Fruit fly (Drosophila melanogaster) whole organism, embryonic: ENCODE data around the gene Naa80.

Experiments
- Adf1 ChIP-seq: fragments of 200-800 bp; sonication (Bioruptor generic); IDR thresholded peaks from 2 replicates; pipeline ENCODE4 v1.3.6; 2022; ENCODE audit warnings: missing biosample characterization, missing genetic modification characterization
- Asciz ChIP-seq: fragments of 200-800 bp; sonication (Bioruptor generic); optimal IDR thresholded peaks from 2 replicates; lab custom pipeline; 2017; ENCODE audit warnings: missing biosample characterization, mild to moderate bottlenecking, missing genetic modification characterization, missing genetic modification reagents
- BEAF-32 ChIP-seq: fragments of 200-800 bp; sonication (Bioruptor generic); optimal IDR thresholded peaks from 3 replicates; lab custom pipeline; 2017; ENCODE audit warnings: missing biosample characterization, missing genetic modification characterization, mild to moderate bottlenecking, moderate library complexity, missing genetic modification reagents
- Bgb ChIP-seq: fragments of 200-800 bp; sonication (Bioruptor generic); IDR thresholded peaks from 2 replicates; pipeline ENCODE4 v1.3.6; 2022; ENCODE audit warnings: missing biosample characterization, missing genetic modification characterization; ENCODE audit not compliant: partially characterized antibody
- BtbVII ChIP-seq: fragments of 200-800 bp; sonication (Bioruptor generic); optimal IDR thresholded peaks from 3 replicates; lab custom pipeline; 2017; ENCODE audit warnings: missing biosample characterization, mild to moderate bottlenecking, missing genetic modification characterization
- CG10147 ChIP-seq: fragments of 200-800 bp; sonication (Bioruptor generic); optimal IDR thresholded peaks from 2 replicates; lab custom pipeline; 2019; ENCODE audit warnings: missing biosample characterization, mild to moderate bottlenecking, missing genetic modification characterization, moderate library complexity
- CG10209 ChIP-seq: fragments of 200-800 bp; sonication (Bioruptor generic); optimal IDR thresholded peaks from 3 replicates; lab custom pipeline; 2017; ENCODE audit warnings: missing biosample characterization, mild to moderate bottlenecking, missing genetic modification characterization, missing genetic modification reagents
- CG10321 ChIP-seq: fragments of 200-800 bp; sonication (Bioruptor generic); IDR thresholded peaks from 2 replicates; pipeline ENCODE4 v1.3.6; 2022; ENCODE audit warnings: missing biosample characterization, missing genetic modification characterization
- CG10431 ChIP-seq: fragments of 200-800 bp; sonication (Bioruptor generic); optimal IDR thresholded peaks from 3 replicates; lab custom pipeline; 2018; ENCODE audit warnings: missing biosample characterization, mild to moderate bottlenecking, missing genetic modification characterization
- CG11093 ChIP-seq: fragments of 200-800 bp; sonication (Bioruptor generic); IDR thresholded peaks from 3 replicates; pipeline ENCODE4 v1.3.6; 2022; ENCODE audit warnings: missing biosample characterization, missing genetic modification characterization
- CG14441 ChIP-seq: fragments of 200-800 bp; sonication (Bioruptor generic); IDR thresholded peaks from 2 replicates; pipeline ENCODE4 v1.3.6; 2022; ENCODE audit warnings: missing biosample characterization, missing genetic modification characterization
- CG14710 ChIP-seq: fragments of 200-800 bp; sonication (Bioruptor generic); optimal IDR thresholded peaks from 3 replicates; lab custom pipeline; 2019; ENCODE audit warnings: missing biosample characterization, mild to moderate bottlenecking, missing genetic modification characterization, moderate library complexity
- CG15073 ChIP-seq: fragments of 200-800 bp; sonication (Bioruptor generic); optimal IDR thresholded peaks from 2 replicates; lab custom pipeline; 2016; ENCODE audit warnings: missing biosample characterization, missing genetic modification characterization
- CG17186 ChIP-seq: fragments of 200-800 bp; sonication (Bioruptor generic); optimal IDR thresholded peaks from 3 replicates; lab custom pipeline; 2017; ENCODE audit warnings: missing biosample characterization, missing genetic modification reagents, missing genetic modification characterization
- CG17328 ChIP-seq: fragments of 200-800 bp; sonication (Bioruptor generic); IDR thresholded peaks from 2 replicates; pipeline ENCODE4 v1.3.6; 2022; ENCODE audit warnings: missing biosample characterization, missing genetic modification characterization
- CG2712 ChIP-seq: fragments of 200-800 bp; optimal IDR thresholded peaks from 3 replicates; lab custom pipeline; 2019; ENCODE audit warnings: missing biosample characterization, mild to moderate bottlenecking, missing genetic modification characterization, moderate library complexity
- CG4404 ChIP-seq: fragments of 200-800 bp; sonication (Bioruptor generic); IDR thresholded peaks from 2 replicates; pipeline ENCODE4 v1.3.6; 2022; ENCODE audit warnings: missing biosample characterization, missing genetic modification characterization
- CG4820 ChIP-seq: fragments of 200-800 bp; sonication (Bioruptor generic); optimal IDR thresholded peaks from 3 replicates; lab custom pipeline; 2016; ENCODE audit warnings: missing biosample characterization, missing genetic modification characterization
- CG5245 ChIP-seq: fragments of 200-800 bp; sonication (Bioruptor generic); optimal IDR thresholded peaks from 3 replicates; lab custom pipeline; 2016; ENCODE audit warnings: missing biosample characterization, missing genetic modification characterization
- CG6272 ChIP-seq: fragments of 200-800 bp; sonication (Bioruptor generic); IDR thresholded peaks from 2 replicates; pipeline ENCODE4 v1.3.6; 2022; ENCODE audit warnings: missing biosample characterization, missing genetic modification characterization
- CG7357 ChIP-seq: fragments of 200-800 bp; sonication (Bioruptor generic); IDR thresholded peaks from 3 replicates; pipeline ENCODE4 v1.3.6; 2022; ENCODE audit warnings: missing biosample characterization, missing genetic modification characterization
- CG7839 ChIP-seq: fragments of 200-800 bp; sonication (Bioruptor generic); optimal IDR thresholded peaks from 3 replicates; lab custom pipeline; 2018; ENCODE audit warnings: missing biosample characterization, mild to moderate bottlenecking, missing genetic modification characterization, moderate library complexity
- CHES-1-like ChIP-seq: fragments of 200-800 bp; sonication (Bioruptor generic); optimal IDR thresholded peaks from 2 replicates; lab custom pipeline; 2016; ENCODE audit warnings: missing biosample characterization, missing genetic modification characterization
- Camta ChIP-seq: fragments of 200-800 bp; sonication (Bioruptor generic); optimal IDR thresholded peaks from 2 replicates; lab custom pipeline; 2016; ENCODE audit warnings: missing biosample characterization, missing genetic modification characterization
- CrebB ChIP-seq: fragments of 200-800 bp; sonication (Bioruptor generic); optimal IDR thresholded peaks from 3 replicates; lab custom pipeline; 2018; ENCODE audit warnings: missing biosample characterization, mild to moderate bottlenecking, missing genetic modification characterization
- D19B ChIP-seq: fragments of 200-800 bp; sonication (Bioruptor generic); optimal IDR thresholded peaks from 2 replicates; lab custom pipeline; 2017; ENCODE audit warnings: missing biosample characterization, mild to moderate bottlenecking, missing genetic modification characterization
- Dad ChIP-seq: fragments of 200-800 bp; sonication (Bioruptor generic); optimal IDR thresholded peaks from 3 replicates; lab custom pipeline; 2016; ENCODE audit warnings: missing biosample characterization, missing genetic modification characterization
- Fer3 ChIP-seq: fragments of 200-800 bp; sonication (Bioruptor generic); optimal IDR thresholded peaks from 2 replicates; lab custom pipeline; 2018; ENCODE audit warnings: missing biosample characterization, mild to moderate bottlenecking, missing genetic modification characterization, moderate library complexity
- H15 ChIP-seq: fragments of 200-800 bp; sonication (Bioruptor generic); IDR thresholded peaks from 3 replicates; pipeline ENCODE4 v1.3.6; 2022; ENCODE audit warnings: missing biosample characterization, missing genetic modification characterization
- Neu2 ChIP-seq: fragments of 200-800 bp; sonication (Bioruptor generic); optimal IDR thresholded peaks from 3 replicates; lab custom pipeline; 2016; ENCODE audit warnings: missing biosample characterization, missing genetic modification characterization, borderline replicate concordance
- PHDP ChIP-seq: fragments of 200-800 bp; sonication (Bioruptor generic); optimal IDR thresholded peaks from 3 replicates; lab custom pipeline; 2018; ENCODE audit warnings: missing biosample characterization, mild to moderate bottlenecking, missing genetic modification characterization, moderate library complexity
- TFAM ChIP-seq: fragments of 200-800 bp; sonication (Bioruptor generic); optimal IDR thresholded peaks from 2 replicates; lab custom pipeline; 2017; ENCODE audit warnings: missing biosample characterization, missing genetic modification characterization, inconsistent platforms
- chm ChIP-seq: fragments of 200-800 bp; sonication (Bioruptor generic); IDR thresholded peaks from 2 replicates; pipeline ENCODE4 v1.3.6; 2022; ENCODE audit warnings: missing biosample characterization, missing genetic modification characterization
- danr ChIP-seq: fragments of 200-800 bp; sonication (Bioruptor generic); IDR thresholded peaks from 2 replicates; pipeline ENCODE4 v1.3.6; 2022; ENCODE audit warnings: missing biosample characterization, missing genetic modification characterization
- dati ChIP-seq: fragments of 200-800 bp; sonication (Bioruptor generic); IDR thresholded peaks from 2 replicates; pipeline ENCODE4 v1.3.6; 2022; ENCODE audit warnings: missing biosample characterization, missing genetic modification characterization
- dysf ChIP-seq: fragments of 200-800 bp; sonication (Bioruptor generic); IDR thresholded peaks from 3 replicates; pipeline ENCODE4 v1.3.6; 2022; ENCODE audit warnings: missing biosample characterization, missing genetic modification characterization
- ewg ChIP-seq: fragments of 200-800 bp; sonication (Bioruptor generic); optimal IDR thresholded peaks from 3 replicates; lab custom pipeline; 2017; ENCODE audit warnings: mild to moderate bottlenecking, missing biosample characterization, missing genetic modification reagents, missing genetic modification characterization
- fu2 ChIP-seq: fragments of 200-800 bp; sonication (Bioruptor generic); optimal IDR thresholded peaks from 2 replicates; lab custom pipeline; 2016; ENCODE audit warnings: missing biosample characterization, missing genetic modification characterization
- ham ChIP-seq: fragments of 200-800 bp; sonication (Bioruptor generic); IDR thresholded peaks from 2 replicates; pipeline ENCODE4 v1.3.6; 2022; ENCODE audit warnings: missing biosample characterization, missing genetic modification characterization
- lola ChIP-seq, 3 experiments: fragments of >200 bp in 2 of 3; fragments of 200-800 bp in 1 of 3; sonication (Bioruptor generic) in 1 of 3; optimal IDR thresholded peaks; 2 replicates each; lab custom pipeline; 2017 to 2019; ENCODE audit warnings: missing biosample characterization in 3 of 3, missing genetic modification characterization in 3 of 3, mild to moderate bottlenecking in 1 of 3, moderate library complexity in 1 of 3
- maf-S ChIP-seq: fragments of 200-800 bp; sonication (Bioruptor generic); optimal IDR thresholded peaks from 2 replicates; lab custom pipeline; 2016; ENCODE audit warnings: missing biosample characterization, missing genetic modification characterization
- nom ChIP-seq: fragments of 200-800 bp; sonication (Bioruptor generic); optimal IDR thresholded peaks from 2 replicates; lab custom pipeline; 2017; ENCODE audit warnings: missing biosample characterization, missing genetic modification characterization, mild to moderate bottlenecking, moderate library complexity, missing genetic modification reagents
- odd ChIP-seq: fragments of 200-800 bp; sonication (Bioruptor generic); optimal IDR thresholded peaks from 2 replicates; lab custom pipeline; 2017; ENCODE audit warnings: missing biosample characterization, mild to moderate bottlenecking, missing genetic modification characterization
- pnt ChIP-seq: fragments of 200-800 bp; sonication (Bioruptor generic); optimal IDR thresholded peaks from 3 replicates; lab custom pipeline; 2016; ENCODE audit warnings: missing biosample characterization, missing genetic modification characterization
- rib ChIP-seq: fragments of 200-800 bp; sonication (Bioruptor generic); IDR thresholded peaks from 2 replicates; pipeline ENCODE4 v1.3.6; 2022; ENCODE audit warnings: missing biosample characterization, missing genetic modification characterization
- sna ChIP-seq: fragments of 200-800 bp; sonication (Bioruptor generic); IDR thresholded peaks from 2 replicates; pipeline ENCODE4 v1.3.6; 2022; ENCODE audit warnings: missing biosample characterization, missing genetic modification characterization; ENCODE audit not compliant: partially characterized antibody
- so ChIP-seq: fragments of 200-800 bp; sonication (Bioruptor generic); IDR thresholded peaks from 3 replicates; pipeline ENCODE4 v1.3.6; 2022; ENCODE audit warnings: missing biosample characterization, missing genetic modification characterization
- ttk ChIP-seq: fragments of 200-800 bp; sonication (Bioruptor generic); IDR thresholded peaks from 2 replicates; pipeline ENCODE4 v2.1.2; 2022; ENCODE audit warnings: missing biosample characterization, missing genetic modification characterization

Naa80 gene

dm6 chr3R:9767620-9768592 is at the start of gene Naa80 (continued):
- TF ChIP-seq CG2712 (tag; lab: Kevin White, UChicago) (peak; percentile 35), ewg (peak; percentile 58), ttk (GFP tag; lab: Robert Waterston, UW) (peak; percentile 46), CG7357 (GFP tag; lab: Robert Waterston, UW) (no peak), CG11093 (no peak), Camta (GFP tag; lab: Kevin White, UChicago) (peak; percentile 35), CG14441 (GFP tag; lab: Robert Waterston, UW) (peak; percentile 35; the same call in 1 of the 2 replicates), CG5245 (peak; percentile 21), fu2 (GFP tag; lab: Kevin White, UChicago) (peak; percentile 86), chm (peak; percentile 32; the same call in 1 of the 2 replicates), CG10147 (GFP tag; lab: Kevin White, UChicago) (peak; percentile 37), Asciz (no peak), Dad (GFP tag; lab: Kevin White, UChicago) (peak; percentile 69), CG17328 (no peak; the same call in 1 of the 2 replicates), so (GFP tag; lab: Robert Waterston, UW) (no peak), ham (GFP tag; lab: Robert Waterston, UW) (no peak), CG17186 (GFP tag; lab: Kevin White, UChicago) (peak; percentile 64), rib (peak; percentile 90), TFAM (GFP tag; lab: Kevin White, UChicago) (no peak), CG4404 (GFP tag; lab: Robert Waterston, UW) (0 out of 2 replicates have a peak, but pooled peaks have one; percentile 11), CG10321 (GFP tag; lab: Robert Waterston, UW) (peak; percentile 11; the same call in 1 of the 2 replicates), CHES-1-like (GFP tag; lab: Kevin White, UChicago) (peak; percentile 94), maf-S (GFP tag; lab: Kevin White, UChicago) (peak; percentile 84), BtbVII (peak; percentile 4), CG6272 (GFP tag; lab: Robert Waterston, UW) (no peak), Bgb (GFP tag; lab: Robert Waterston, UW) (peak; percentile 66), odd (no peak), Neu2 (no peak), PHDP (tag; lab: Kevin White, UChicago) (peak; percentile 35), CrebB (no peak), dysf (GFP tag; lab: Robert Waterston, UW) (peak; percentile 51; the same call in 1 of the 3 replicates), danr (0 out of 2 replicates have a peak, but pooled peaks have one; percentile 6), BEAF-32 (GFP tag; lab: Kevin White, UChicago) (peak; percentile 56), CG10431 (GFP tag; lab: Kevin White, UChicago) (peak; percentile 20), lola (GFP tag; optimal IDR thresholded peaks at IDR 0.05; lab: Kevin White, UChicago) (no peak), CG14710 (tag; lab: Kevin White, UChicago) (peak; percentile 43), H15 (GFP tag; lab: Robert Waterston, UW) (peak; percentile 53; the same call in 1 of the 3 replicates), CG10209 (peak; percentile 54), CG7839 (tag; lab: Kevin White, UChicago) (peak; percentile 54), pnt (GFP tag; lab: Kevin White, UChicago) (peak; percentile 44), Adf1 (GFP tag; lab: Robert Waterston, UW) (peak; percentile 67), CG15073 (GFP tag; lab: Kevin White, UChicago) (no peak), Fer3 (tag; lab: Kevin White, UChicago) (peak; percentile 45), D19B (GFP tag; lab: Kevin White, UChicago) (peak; percentile 8), dati (no peak), sna (GFP tag; lab: Robert Waterston, UW) (no peak), nom (peak; percentile 71), CG4820 (GFP tag; lab: Kevin White, UChicago) (peak; percentile 8)
